Worm (Caenorhabditis elegans) whole organism, L2 larva: ENCODE results near the gene T05C12.15.

ENCODE experiments used
- crh-2 ChIP-seq: sonication (generic microtip); optimal IDR thresholded peaks from 2 replicates; lab custom pipeline; 2017; ENCODE audit warnings: missing biosample characterization, missing genetic modification characterization
- peb-1 ChIP-seq: fragments of 150-350 bp; optimal IDR thresholded peaks from 2 replicates; lab custom pipeline; 2014; ENCODE audit warnings: missing biosample characterization, missing genetic modification characterization
- skn-1 ChIP-seq: sonication (generic microtip); optimal IDR thresholded peaks from 2 replicates; lab custom pipeline; 2017; ENCODE audit warnings: missing biosample characterization, missing genetic modification characterization

- TF ChIP-seq skn-1 (tag; lab: Kevin White, UChicago) (no peak), peb-1 (tag; lab: Kevin White, UChicago) (no peak), crh-2 (tag; lab: Kevin White, UChicago) (no peak)
Measured at ce11 chrII:8160916-8161315, 8.5 kb upstream of the T05C12.15 start.
